Worm (Caenorhabditis elegans) whole organism, L4/young adult: ENCODE data around the gene M142.8.

Source experiments
- W03F9.2 ChIP-seq: fragments of 150-350 bp; optimal IDR thresholded peaks from 2 replicates; lab custom pipeline; 2014; ENCODE audit warnings: missing biosample characterization, missing genetic modification characterization
- dao-5 ChIP-seq: sonication (generic microtip); optimal IDR thresholded peaks from 2 replicates; lab custom pipeline; 2016; ENCODE audit warnings: missing genotype, missing genetic modification characterization, moderate library complexity, missing compliant biosample characterization

- no peak for TF ChIP-seq dao-5
- no peak for TF ChIP-seq W03F9.2
These were observed 36.2 kb downstream of the M142.8 start, which contains the start of gene dhc-4 for ce11 chrIII:10969644-10970043.
